Fruit fly (Drosophila melanogaster) whole organism, embryonic: Measurements from ENCODE around the gene prt.

Experiments
- Antp ChIP-seq: fragments of 200-800 bp; sonication (Bioruptor generic); optimal IDR thresholded peaks from 3 replicates; lab custom pipeline; 2016; ENCODE audit warnings: missing biosample characterization, missing genetic modification characterization
- Blimp-1 ChIP-seq: fragments of 200-800 bp; sonication (Bioruptor generic); optimal IDR thresholded peaks from 3 replicates; lab custom pipeline; 2018; ENCODE audit warnings: missing biosample characterization, missing genetic modification characterization, mild to moderate bottlenecking, moderate library complexity, missing genetic modification reagents
- CG10147 ChIP-seq: fragments of 200-800 bp; sonication (Bioruptor generic); optimal IDR thresholded peaks from 2 replicates; lab custom pipeline; 2019; ENCODE audit warnings: missing biosample characterization, mild to moderate bottlenecking, missing genetic modification characterization, moderate library complexity
- CG10366 ChIP-seq: fragments of 200-800 bp; sonication (Bioruptor generic); IDR thresholded peaks from 2 replicates; pipeline ENCODE4 v1.3.6; 2022; ENCODE audit warnings: missing biosample characterization, missing genetic modification characterization
- CG10543 ChIP-seq: fragments of 200-800 bp; sonication (Bioruptor generic); optimal IDR thresholded peaks from 3 replicates; lab custom pipeline; 2017; ENCODE audit warnings: missing biosample characterization, mild to moderate bottlenecking, missing genetic modification characterization, moderate library complexity
- CG11247 ChIP-seq: fragments of 200-800 bp; sonication (Bioruptor generic); IDR thresholded peaks from 2 replicates; pipeline ENCODE4 v1.3.6; 2022; ENCODE audit warnings: missing biosample characterization, missing genetic modification characterization
- CG12744 ChIP-seq: fragments of 200-800 bp; sonication (Bioruptor generic); optimal IDR thresholded peaks from 2 replicates; lab custom pipeline; 2016; ENCODE audit warnings: missing biosample characterization, missing genetic modification characterization
- CG14050 ChIP-seq: fragments of 200-800 bp; sonication (Bioruptor generic); IDR thresholded peaks from 3 replicates; pipeline ENCODE4 v1.3.6; 2022; ENCODE audit warnings: missing biosample characterization, missing genetic modification characterization
- CG14710 ChIP-seq: fragments of 200-800 bp; sonication (Bioruptor generic); optimal IDR thresholded peaks from 3 replicates; lab custom pipeline; 2019; ENCODE audit warnings: missing biosample characterization, mild to moderate bottlenecking, missing genetic modification characterization, moderate library complexity
- CG17186 ChIP-seq: fragments of 200-800 bp; sonication (Bioruptor generic); optimal IDR thresholded peaks from 3 replicates; lab custom pipeline; 2017; ENCODE audit warnings: missing biosample characterization, missing genetic modification reagents, missing genetic modification characterization
- CG18476 ChIP-seq: fragments of 200-800 bp; sonication (Bioruptor generic); optimal IDR thresholded peaks from 2 replicates; lab custom pipeline; 2016; ENCODE audit warnings: missing biosample characterization, mild to moderate bottlenecking, missing genetic modification characterization
- CG2889 ChIP-seq: fragments of 200-800 bp; sonication (Bioruptor generic); IDR thresholded peaks from 3 replicates; pipeline ENCODE4 v1.3.6; 2022; ENCODE audit warnings: missing biosample characterization, missing genetic modification characterization
- CG34422 ChIP-seq: fragments of 200-800 bp; sonication (Bioruptor generic); IDR thresholded peaks from 3 replicates; pipeline ENCODE4 v1.3.6; 2022; ENCODE audit warnings: missing biosample characterization, missing genetic modification characterization
- CG3838 ChIP-seq: fragments of 200-800 bp; sonication (Bioruptor generic); optimal IDR thresholded peaks from 3 replicates; lab custom pipeline; 2016; ENCODE audit warnings: missing biosample characterization, missing genetic modification characterization
- CG42726 ChIP-seq: fragments of 200-800 bp; sonication (Bioruptor generic); IDR thresholded peaks from 2 replicates; pipeline ENCODE4 v1.3.6; 2022; ENCODE audit warnings: missing biosample characterization, missing genetic modification characterization; ENCODE audit not compliant: partially characterized antibody
- CG4404 ChIP-seq: fragments of 200-800 bp; sonication (Bioruptor generic); IDR thresholded peaks from 2 replicates; pipeline ENCODE4 v1.3.6; 2022; ENCODE audit warnings: missing biosample characterization, missing genetic modification characterization
- CG5245 ChIP-seq: fragments of 200-800 bp; sonication (Bioruptor generic); optimal IDR thresholded peaks from 3 replicates; lab custom pipeline; 2016; ENCODE audit warnings: missing biosample characterization, missing genetic modification characterization
- CG6175 ChIP-seq: fragments of 200-800 bp; sonication (Bioruptor generic); IDR thresholded peaks from 3 replicates; pipeline ENCODE4 v1.3.6; 2022; ENCODE audit warnings: missing biosample characterization, missing genetic modification characterization
- CG7372 ChIP-seq: fragments of 200-800 bp; sonication (Bioruptor generic); IDR thresholded peaks from 2 replicates; pipeline ENCODE4 v1.3.6; 2022; ENCODE audit warnings: missing biosample characterization, missing genetic modification characterization
- CG8478 ChIP-seq: fragments of >200 bp; optimal IDR thresholded peaks from 2 replicates; lab custom pipeline; 2018
- CG9609 ChIP-seq: fragments of 200-800 bp; sonication (Bioruptor generic); optimal IDR thresholded peaks from 3 replicates; lab custom pipeline; 2016; ENCODE audit warnings: missing biosample characterization, missing genetic modification characterization
- CG9797 ChIP-seq: fragments of 200-800 bp; sonication (Bioruptor generic); optimal IDR thresholded peaks from 3 replicates; lab custom pipeline; 2018; ENCODE audit warnings: missing biosample characterization, mild to moderate bottlenecking, missing genetic modification characterization
- CG9817 ChIP-seq: fragments of 200-800 bp; sonication (Bioruptor generic); optimal IDR thresholded peaks from 2 replicates; lab custom pipeline; 2018; ENCODE audit warnings: missing biosample characterization, mild to moderate bottlenecking, missing genetic modification characterization, moderate library complexity
- Dbx ChIP-seq: fragments of 200-800 bp; sonication (Bioruptor generic); IDR thresholded peaks from 3 replicates; pipeline ENCODE4 v1.3.6; 2022; ENCODE audit warnings: missing biosample characterization, missing genetic modification characterization
- Deaf1 ChIP-seq: fragments of 200-800 bp; optimal IDR thresholded peaks from 3 replicates; lab custom pipeline; 2019; ENCODE audit warnings: missing biosample characterization, mild to moderate bottlenecking, missing genetic modification characterization, moderate library complexity
- Doc2 ChIP-seq: fragments of 200-800 bp; sonication (Bioruptor generic); IDR thresholded peaks from 2 replicates; pipeline ENCODE4 v1.3.6; 2022; ENCODE audit warnings: missing biosample characterization, missing genetic modification characterization
- Fer2 ChIP-seq: fragments of 200-800 bp; sonication (Bioruptor generic); optimal IDR thresholded peaks from 2 replicates; lab custom pipeline; 2018; ENCODE audit warnings: missing biosample characterization, mild to moderate bottlenecking, missing genetic modification characterization, moderate library complexity
- Fer3 ChIP-seq: fragments of 200-800 bp; sonication (Bioruptor generic); optimal IDR thresholded peaks from 2 replicates; lab custom pipeline; 2018; ENCODE audit warnings: missing biosample characterization, mild to moderate bottlenecking, missing genetic modification characterization, moderate library complexity
- HLH54F ChIP-seq: fragments of 200-800 bp; sonication (Bioruptor generic); optimal IDR thresholded peaks from 3 replicates; lab custom pipeline; 2016; ENCODE audit warnings: missing biosample characterization, missing genetic modification characterization
- Hmx ChIP-seq: fragments of 200-800 bp; sonication (Bioruptor generic); optimal IDR thresholded peaks from 2 replicates; lab custom pipeline; 2016; ENCODE audit warnings: missing biosample characterization, missing genetic modification characterization
- Lhr ChIP-seq: fragments of 200-800 bp; sonication (Bioruptor generic); optimal IDR thresholded peaks from 3 replicates; lab custom pipeline; 2017; ENCODE audit warnings: mild to moderate bottlenecking, missing biosample characterization, missing genetic modification reagents, missing genetic modification characterization
- MBD-R2 ChIP-seq: fragments of 200-800 bp; sonication (Bioruptor generic); IDR thresholded peaks from 2 replicates; pipeline ENCODE4 v1.3.6; 2022; ENCODE audit warnings: missing biosample characterization, missing genetic modification characterization
- Mrtf ChIP-seq: fragments of 200-800 bp; sonication (Bioruptor generic); IDR thresholded peaks from 3 replicates; pipeline ENCODE4 v1.3.6; 2022; ENCODE audit warnings: missing biosample characterization, missing genetic modification characterization
- Myb ChIP-seq: fragments of 200-800 bp; sonication (Bioruptor generic); optimal IDR thresholded peaks from 2 replicates; lab custom pipeline; 2016; ENCODE audit warnings: missing biosample characterization, missing genetic modification characterization
- Optix ChIP-seq: fragments of 200-800 bp; sonication (Bioruptor generic); IDR thresholded peaks from 3 replicates; pipeline ENCODE4 v1.3.6; 2022; ENCODE audit warnings: missing biosample characterization, missing genetic modification characterization
- Vsx1 ChIP-seq: fragments of 200-800 bp; sonication (Bioruptor generic); optimal IDR thresholded peaks from 2 replicates; lab custom pipeline; 2017; ENCODE audit warnings: missing biosample characterization, mild to moderate bottlenecking, missing genetic modification characterization, missing genetic modification reagents
- YL-1 ChIP-seq: fragments of 200-800 bp; sonication (Bioruptor generic); optimal IDR thresholded peaks from 3 replicates; lab custom pipeline; 2017; ENCODE audit warnings: missing biosample characterization, mild to moderate bottlenecking, missing genetic modification characterization
- dm ChIP-seq: fragments of 200-800 bp; sonication (Bioruptor generic); optimal IDR thresholded peaks from 3 replicates; lab custom pipeline; 2016; ENCODE audit warnings: missing biosample characterization, missing genetic modification characterization
- ems ChIP-seq: fragments of 200-800 bp; sonication (Bioruptor generic); optimal IDR thresholded peaks from 3 replicates; lab custom pipeline; 2016; ENCODE audit warnings: missing biosample characterization, missing genetic modification characterization
- exex ChIP-seq: fragments of 200-800 bp; sonication (Bioruptor generic); optimal IDR thresholded peaks from 4 replicates; lab custom pipeline; 2018; ENCODE audit warnings: missing biosample characterization, mild to moderate bottlenecking, missing genetic modification characterization, moderate library complexity
- lmd ChIP-seq: fragments of 200-800 bp; sonication (Bioruptor generic); IDR thresholded peaks from 2 replicates; pipeline ENCODE4 v1.3.6; 2022; ENCODE audit warnings: missing biosample characterization, missing genetic modification characterization
- ranshi ChIP-seq: fragments of 200-800 bp; sonication (Bioruptor generic); IDR thresholded peaks from 2 replicates; pipeline ENCODE4 v1.3.6; 2022; ENCODE audit warnings: missing biosample characterization, missing genetic modification characterization
- shn ChIP-seq: fragments of 200-800 bp; sonication (Bioruptor generic); optimal IDR thresholded peaks from 3 replicates; lab custom pipeline; 2016; ENCODE audit warnings: missing biosample characterization, missing genetic modification characterization
- sim ChIP-seq: fragments of 200-800 bp; sonication (Bioruptor generic); IDR thresholded peaks from 2 replicates; pipeline ENCODE4 v1.3.6; 2022; ENCODE audit warnings: missing biosample characterization, missing genetic modification characterization
- stwl ChIP-seq: fragments of 200-800 bp; sonication (Bioruptor generic); optimal IDR thresholded peaks from 3 replicates; lab custom pipeline; 2018; ENCODE audit warnings: missing biosample characterization, mild to moderate bottlenecking, missing genetic modification characterization, moderate library complexity
- sug ChIP-seq: fragments of 200-800 bp; optimal IDR thresholded peaks from 2 replicates; lab custom pipeline; 2019; ENCODE audit warnings: missing biosample characterization, mild to moderate bottlenecking, missing genetic modification characterization, moderate library complexity
- tll ChIP-seq, 2 experiments: fragments of 200-800 bp in 1 of 2; fragments of >200 bp in 1 of 2; sonication (Bioruptor generic) in 1 of 2; optimal IDR thresholded peaks; 2 replicates each; lab custom pipeline; 2017 to 2019; ENCODE audit warnings: missing biosample characterization in 2 of 2, missing genetic modification characterization in 2 of 2, mild to moderate bottlenecking in 1 of 2, moderate library complexity in 1 of 2
- tup ChIP-seq: fragments of 200-800 bp; sonication (Bioruptor generic); optimal IDR thresholded peaks from 2 replicates; lab custom pipeline; 2016; ENCODE audit warnings: missing biosample characterization, mild to moderate bottlenecking, missing genetic modification characterization, moderate library complexity
- unpg ChIP-seq: fragments of 200-800 bp; sonication (Bioruptor generic); optimal IDR thresholded peaks from 3 replicates; lab custom pipeline; 2018; ENCODE audit warnings: missing biosample characterization, mild to moderate bottlenecking, missing genetic modification characterization, moderate library complexity
- zf30C ChIP-seq: fragments of 200-800 bp; sonication (Bioruptor generic); optimal IDR thresholded peaks from 3 replicates; lab custom pipeline; 2018; ENCODE audit warnings: missing biosample characterization, mild to moderate bottlenecking, missing genetic modification characterization

Gene prt

DNA sequence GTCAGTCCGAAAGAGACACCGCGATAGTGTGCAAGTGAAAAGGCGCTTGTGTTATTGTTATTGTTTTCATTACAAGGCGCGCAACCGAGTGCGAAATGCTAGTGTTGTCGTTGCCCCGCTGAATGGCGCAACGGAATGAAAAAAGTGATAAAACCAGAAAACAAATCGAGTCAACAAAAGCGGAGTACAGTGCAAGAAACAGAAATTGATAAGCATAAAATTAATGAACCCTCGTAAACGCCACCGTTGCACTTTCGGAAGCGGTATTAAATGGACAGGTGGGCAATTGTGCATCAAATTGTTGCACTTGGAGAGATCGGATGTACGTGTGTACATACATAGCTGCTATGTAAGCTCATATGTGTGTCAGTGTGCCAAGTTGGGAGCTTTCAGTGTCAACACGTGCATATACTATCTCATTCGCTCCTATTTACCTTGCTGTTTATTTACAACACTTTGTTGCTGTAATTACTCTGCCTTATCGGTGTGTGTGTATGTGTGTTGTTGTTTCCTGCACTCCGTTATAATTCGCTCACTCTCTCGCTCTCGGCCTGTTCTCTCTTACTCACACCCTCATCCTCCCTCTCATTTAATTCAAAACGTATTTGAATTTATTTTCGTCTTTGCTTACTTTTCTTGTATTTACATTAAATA lies 24.7 kb upstream of the prt start (continued):
- TF ChIP-seq Dbx (GFP tag; lab: Robert Waterston, UW) (peak; percentile 78; the same call in 2 of the 3 replicates), CG7372 (GFP tag; lab: Robert Waterston, UW) (no peak), CG9797 (peak; percentile 23), shn (no peak), Blimp-1 (GFP tag; lab: Kevin White, UChicago) (peak; percentile 75), CG2889 (GFP tag; lab: Robert Waterston, UW) (no peak), CG11247 (GFP tag; lab: Robert Waterston, UW) (no peak), stwl (no peak), CG14710 (tag; lab: Kevin White, UChicago) (peak; percentile 20), Hmx (GFP tag; lab: Kevin White, UChicago) (no peak), ems (peak; percentile 23), Fer3 (no peak), Vsx1 (GFP tag; lab: Kevin White, UChicago) (peak; percentile 52), CG10147 (GFP tag; lab: Kevin White, UChicago) (no peak), CG4404 (GFP tag; lab: Robert Waterston, UW) (no peak), lmd (peak; percentile 30; the same call in 1 of the 2 replicates), unpg (no peak), CG10543 (GFP tag; lab: Kevin White, UChicago) (peak; percentile 44), sug (tag; lab: Kevin White, UChicago) (peak; percentile 17), Myb (peak; percentile 22), Lhr (GFP tag; lab: Kevin White, UChicago) (no peak), ranshi (GFP tag; lab: Robert Waterston, UW) (peak; percentile 61; the same call in 1 of the 2 replicates), CG10366 (GFP tag; lab: Robert Waterston, UW) (no peak), CG17186 (no peak), zf30C (no peak), Doc2 (GFP tag; lab: Robert Waterston, UW) (no peak), MBD-R2 (GFP tag; lab: Robert Waterston, UW) (no peak), CG8478 (lab: Kevin White, UChicago) (no peak), CG9817 (tag; lab: Kevin White, UChicago) (peak; percentile 7), CG14050 (GFP tag; lab: Robert Waterston, UW) (peak; percentile 69; the same call in 2 of the 3 replicates), dm (GFP tag; lab: Kevin White, UChicago) (no peak), CG9609 (no peak), CG3838 (GFP tag; lab: Kevin White, UChicago) (no peak), CG34422 (GFP tag; lab: Robert Waterston, UW) (0 out of 3 replicates have a peak, but pooled peaks have one; percentile 49), tll (GFP tag; optimal IDR thresholded peaks at IDR 0.05; lab: Kevin White, UChicago) (no peak), sim (GFP tag; lab: Robert Waterston, UW) (peak; percentile 72), HLH54F (GFP tag; lab: Kevin White, UChicago) (no peak), exex (tag; lab: Kevin White, UChicago) (peak; percentile 51), CG6175 (GFP tag; lab: Robert Waterston, UW) (no peak), Deaf1 (tag; lab: Kevin White, UChicago) (no peak), Antp (GFP tag; lab: Kevin White, UChicago) (no peak), Optix (GFP tag; lab: Robert Waterston, UW) (peak; percentile 42; the same call in 1 of the 3 replicates), CG5245 (GFP tag; lab: Kevin White, UChicago) (no peak), tup (GFP tag; lab: Kevin White, UChicago) (no peak), CG18476 (GFP tag; lab: Kevin White, UChicago) (peak; percentile 37), CG12744 (GFP tag; lab: Kevin White, UChicago) (no peak), YL-1 (GFP tag; lab: Kevin White, UChicago) (no peak), CG42726 (GFP tag; lab: Robert Waterston, UW) (no peak), Fer2 (tag; lab: Kevin White, UChicago) (no peak), Mrtf (GFP tag; lab: Robert Waterston, UW) (no peak)
